Worm (Caenorhabditis elegans) whole organism, L1 larva: ENCODE data around the gene C25F9.6.

Experiments used
- C16A3.4 ChIP-seq: fragments of 150-350 bp; optimal IDR thresholded peaks from 2 replicates; lab custom pipeline; 2014; ENCODE audit warnings: missing biosample characterization, missing genetic modification characterization
- F16B12.6 ChIP-seq: fragments of 150-350 bp; optimal IDR thresholded peaks from 2 replicates; lab custom pipeline; 2014; ENCODE audit warnings: missing biosample characterization, missing genetic modification characterization
- Y116A8C.19 ChIP-seq: sonication (generic microtip); optimal IDR thresholded peaks from 2 replicates; lab custom pipeline; 2016; ENCODE audit warnings: missing compliant biosample characterization, missing genetic modification characterization, borderline replicate concordance
- aha-1 ChIP-seq: fragments of 150-350 bp; optimal IDR thresholded peaks from 2 replicates; lab custom pipeline; 2014; ENCODE audit warnings: missing biosample characterization, missing genetic modification characterization
- aly-2 ChIP-seq: fragments of 150-350 bp; optimal IDR thresholded peaks from 2 replicates; lab custom pipeline; 2014; ENCODE audit warnings: missing biosample characterization, missing genetic modification characterization
- ama-1 ChIP-seq: fragments of 150-350 bp; optimal IDR thresholded peaks from 2 replicates; lab custom pipeline; 2014
- blmp-1 ChIP-seq: fragments of 150-350 bp; optimal IDR thresholded peaks from 2 replicates; lab custom pipeline; 2014; ENCODE audit warnings: missing biosample characterization, missing genetic modification characterization
- ceh-63 ChIP-seq: fragments of 200-800 bp; sonication (Bioruptor generic); optimal IDR thresholded peaks from 2 replicates; lab custom pipeline; 2018; ENCODE audit warnings: mild to moderate bottlenecking, missing genetic modification characterization, missing compliant biosample characterization
- ceh-8 ChIP-seq: fragments of 200-800 bp; sonication (Bioruptor generic); optimal IDR thresholded peaks from 2 replicates; lab custom pipeline; 2018; ENCODE audit warnings: mild to moderate bottlenecking, missing genetic modification characterization, moderate library complexity, missing compliant biosample characterization
- ceh-88 ChIP-seq: fragments of 200-800 bp; sonication (Bioruptor generic); IDR thresholded peaks from 2 replicates; pipeline ENCODE4 v1.3.6; 2022; ENCODE audit warnings: missing genetic modification characterization, missing compliant biosample characterization
- ces-1 ChIP-seq: fragments of 150-350 bp; optimal IDR thresholded peaks from 2 replicates; lab custom pipeline; 2014; ENCODE audit warnings: missing biosample characterization, missing genetic modification reagents, missing genetic modification characterization
- dsc-1 ChIP-seq: sonication (generic microtip); optimal IDR thresholded peaks from 2 replicates; lab custom pipeline; 2016; ENCODE audit warnings: mild to moderate bottlenecking, missing genetic modification characterization, missing compliant biosample characterization
- efl-1 ChIP-seq, 4 experiments: fragments of 150-350 bp; optimal IDR thresholded peaks in 3 of 4; peaks in 1 of 4; 1 replicate in 1 of 4; 2 replicates in 3 of 4; lab custom pipeline; 2014; ENCODE audit warnings: missing biosample characterization in 2 of 4, missing genetic modification characterization in 2 of 4, missing genetic modification reagents in 2 of 4
- efl-3 ChIP-seq: fragments of 200-800 bp; sonication (Bioruptor generic); optimal IDR thresholded peaks from 2 replicates; lab custom pipeline; 2018; ENCODE audit warnings: mild to moderate bottlenecking, missing genetic modification characterization, missing compliant biosample characterization
- egl-13 ChIP-seq: sonication (generic microtip); optimal IDR thresholded peaks from 2 replicates; lab custom pipeline; 2016; ENCODE audit warnings: missing genotype, missing genetic modification reagents, missing genetic modification characterization, missing compliant biosample characterization
- fos-1 ChIP-seq: fragments of 150-350 bp; optimal IDR thresholded peaks from 2 replicates; lab custom pipeline; 2014; ENCODE audit warnings: missing biosample characterization, missing genetic modification characterization
- grh-1 ChIP-seq: fragments of 200-800 bp; sonication (Bioruptor generic); IDR thresholded peaks from 2 replicates; pipeline ENCODE4 v1.3.6; 2022; ENCODE audit warnings: missing genetic modification reagents, missing genetic modification characterization, missing compliant biosample characterization
- hpl-2 ChIP-seq: fragments of 150-350 bp; optimal IDR thresholded peaks from 2 replicates; lab custom pipeline; 2014; ENCODE audit warnings: missing biosample characterization, missing genetic modification reagents, missing genetic modification characterization
- irx-1 ChIP-seq: sonication (generic microtip); optimal IDR thresholded peaks from 2 replicates; lab custom pipeline; 2016; ENCODE audit warnings: missing genetic modification characterization, missing compliant biosample characterization
- lin-14 ChIP-seq: fragments of 200-800 bp; sonication (Bioruptor generic); optimal IDR thresholded peaks from 2 replicates; lab custom pipeline; 2018; ENCODE audit warnings: mild to moderate bottlenecking, missing genetic modification characterization, moderate library complexity, missing compliant biosample characterization
- lin-15B ChIP-seq: fragments of 150-350 bp; sonication (generic microtip); optimal IDR thresholded peaks from 3 replicates; lab custom pipeline; 2014; ENCODE audit warnings: missing biosample characterization, missing genetic modification characterization
- lsy-2 ChIP-seq, 2 experiments: fragments of 150-350 bp; optimal IDR thresholded peaks; 2 replicates each; lab custom pipeline; 2014; ENCODE audit warnings: missing biosample characterization in 2 of 2, missing genetic modification characterization in 2 of 2
- mab-9 ChIP-seq: fragments of 200-800 bp; sonication (Bioruptor generic); IDR thresholded peaks from 2 replicates; pipeline ENCODE4 v1.3.6; 2022; ENCODE audit warnings: missing genetic modification reagents, missing genetic modification characterization, missing compliant biosample characterization
- mdl-1 ChIP-seq, 2 experiments: fragments of 150-350 bp; optimal IDR thresholded peaks; 2 replicates each; lab custom pipeline; 2014 to 2017; ENCODE audit warnings: missing biosample characterization in 2 of 2, missing genetic modification characterization in 2 of 2, inconsistent platforms in 1 of 2
- mef-2 ChIP-seq: fragments of 150-350 bp; optimal IDR thresholded peaks from 2 replicates; lab custom pipeline; 2014; ENCODE audit warnings: missing biosample characterization, missing genetic modification characterization
- nhr-11 ChIP-seq: fragments of 150-350 bp; optimal IDR thresholded peaks from 2 replicates; lab custom pipeline; 2014; ENCODE audit warnings: missing biosample characterization, missing genetic modification characterization
- nhr-19 ChIP-seq: fragments of 200-800 bp; sonication (Bioruptor generic); conservative IDR thresholded peaks from 2 replicates; pipeline ENCODE4 v1.3.6; 2022; ENCODE audit warnings: missing genetic modification characterization, missing compliant biosample characterization
- nhr-20 ChIP-seq: sonication (generic microtip); optimal IDR thresholded peaks from 2 replicates; lab custom pipeline; 2016; ENCODE audit warnings: mild to moderate bottlenecking, missing genetic modification characterization, missing compliant biosample characterization
- nhr-28 ChIP-seq: fragments of 150-350 bp; optimal IDR thresholded peaks from 2 replicates; lab custom pipeline; 2014; ENCODE audit warnings: missing biosample characterization, missing genetic modification characterization
- nhr-47 ChIP-seq: sonication (generic microtip); optimal IDR thresholded peaks from 2 replicates; lab custom pipeline; 2016; ENCODE audit warnings: mild to moderate bottlenecking, missing genetic modification characterization, moderate library complexity, missing compliant biosample characterization
- nhr-71 ChIP-seq: sonication (generic microtip); optimal IDR thresholded peaks from 2 replicates; lab custom pipeline; 2016; ENCODE audit warnings: mild to moderate bottlenecking, missing genetic modification characterization, moderate library complexity, missing compliant biosample characterization
- nhr-77 ChIP-seq: fragments of 150-350 bp; optimal IDR thresholded peaks from 2 replicates; lab custom pipeline; 2014; ENCODE audit warnings: missing biosample characterization, missing genetic modification characterization
- nhr-85 ChIP-seq: sonication (generic microtip); peaks from one replicate; lab custom pipeline; 2016; ENCODE audit warnings: missing genetic modification characterization, inconsistent platforms, missing compliant biosample characterization
- nhr-90 ChIP-seq: sonication (generic microtip); optimal IDR thresholded peaks from 2 replicates; lab custom pipeline; 2016; ENCODE audit warnings: mild to moderate bottlenecking, missing genetic modification characterization, missing compliant biosample characterization; ENCODE audit not compliant: poor library complexity
- pag-3 ChIP-seq: sonication (generic microtip); optimal IDR thresholded peaks from 2 replicates; lab custom pipeline; 2017; ENCODE audit warnings: missing genetic modification characterization, mild to moderate bottlenecking, missing compliant biosample characterization, antibody characterized with exemption, borderline replicate concordance; ENCODE audit not compliant: insufficient read depth
- pax-3 ChIP-seq: fragments of 200-800 bp; sonication (Bioruptor generic); optimal IDR thresholded peaks from 2 replicates; lab custom pipeline; 2018; ENCODE audit warnings: mild to moderate bottlenecking, missing genetic modification characterization, moderate library complexity, missing compliant biosample characterization
- rnt-1 ChIP-seq: sonication (generic microtip); optimal IDR thresholded peaks from 2 replicates; lab custom pipeline; 2016; ENCODE audit warnings: mild to moderate bottlenecking, missing genetic modification characterization, moderate library complexity, missing compliant biosample characterization
- snpc-4 ChIP-seq: fragments of 150-350 bp; optimal IDR thresholded peaks from 2 replicates; lab custom pipeline; 2014; ENCODE audit warnings: missing biosample characterization, missing genetic modification characterization
- snu-23 ChIP-seq: sonication (generic microtip); optimal IDR thresholded peaks from 2 replicates; lab custom pipeline; 2016; ENCODE audit warnings: missing genetic modification characterization, missing compliant biosample characterization
- sox-4 ChIP-seq: sonication (generic microtip); optimal IDR thresholded peaks from 2 replicates; lab custom pipeline; 2016; ENCODE audit warnings: missing genetic modification characterization, missing compliant biosample characterization
- sup-37 ChIP-seq: fragments of 200-800 bp; sonication (Bioruptor generic); optimal IDR thresholded peaks from 2 replicates; lab custom pipeline; 2018; ENCODE audit warnings: mild to moderate bottlenecking, missing genetic modification characterization, missing compliant biosample characterization
- swsn-7 ChIP-seq: sonication (generic microtip); optimal IDR thresholded peaks from 2 replicates; lab custom pipeline; 2016; ENCODE audit warnings: missing genetic modification characterization, missing compliant biosample characterization
- unc-30 ChIP-seq: sonication (generic microtip); optimal IDR thresholded peaks from 2 replicates; lab custom pipeline; 2017; ENCODE audit warnings: missing biosample characterization, missing genetic modification characterization
- unc-86 ChIP-seq: sonication (generic microtip); optimal IDR thresholded peaks from 2 replicates; lab custom pipeline; 2016; ENCODE audit warnings: missing genetic modification characterization, missing compliant biosample characterization
- vab-15 ChIP-seq: sonication (generic microtip); optimal IDR thresholded peaks from 2 replicates; lab custom pipeline; 2017; ENCODE audit warnings: missing genotype, mild to moderate bottlenecking, missing genetic modification characterization, missing compliant biosample characterization
- zip-4 ChIP-seq: fragments of 200-800 bp; sonication (Bioruptor generic); optimal IDR thresholded peaks from 2 replicates; lab custom pipeline; 2018; ENCODE audit warnings: mild to moderate bottlenecking, missing genetic modification characterization, moderate library complexity, missing compliant biosample characterization

C25F9.6 gene

ce11 chrV:19429605-19430004, 24.5 kb upstream of the C25F9.6 start:
- peak; percentile 45; the same call in 1 of the 2 replicates for TF ChIP-seq grh-1 (GFP tag; lab: Robert Waterston, UW)
- TF ChIP-seq sox-4 (tag; lab: Kevin White, UChicago): no peak
- peak; percentile 95 for TF ChIP-seq nhr-85 (tag; lab: Kevin White, UChicago)
- peak; percentile 61 for TF ChIP-seq nhr-20 (tag; lab: Kevin White, UChicago)
- peak; percentile 73 for TF ChIP-seq lin-14
- TF ChIP-seq mab-9 (GFP tag; lab: Robert Waterston, UW): no peak
- TF ChIP-seq rnt-1 (tag; lab: Kevin White, UChicago): peak; percentile 38
- no peak for TF ChIP-seq vab-15 (tag; lab: Kevin White, UChicago)
- TF ChIP-seq nhr-19 (GFP tag; lab: Robert Waterston, UW): peak; percentile 29; the same call in 1 of the 2 replicates
- TF ChIP-seq nhr-28: no peak
- no peak for TF ChIP-seq efl-3
- TF ChIP-seq ceh-63: no peak
- TF ChIP-seq nhr-71 (tag; lab: Kevin White, UChicago): peak; percentile 36
- TF ChIP-seq zip-4 (GFP tag; lab: Kevin White, UChicago): peak; percentile 19
- TF ChIP-seq unc-86: no peak
- TF ChIP-seq lsy-2 (tag; optimal IDR thresholded peaks at IDR 0.05; lab: Kevin White, UChicago): peak; percentile 13 to 15
- TF ChIP-seq snu-23 (GFP tag; lab: Kevin White, UChicago): peak; percentile 21

- TF ChIP-seq sup-37 (GFP tag; lab: Kevin White, UChicago): peak; percentile 17
- no peak for TF ChIP-seq aha-1 (tag; lab: Kevin White, UChicago)
- peak; percentile 56 for TF ChIP-seq snu-23 (GFP tag; lab: Kevin White, UChicago)
- TF ChIP-seq nhr-20 (tag; lab: Kevin White, UChicago): peak; percentile 74
- peak; percentile 57 for TF ChIP-seq blmp-1 (tag; lab: Kevin White, UChicago)
- TF ChIP-seq Y116A8C.19 (tag; lab: Kevin White, UChicago): no peak
- peak; percentile 76 for TF ChIP-seq nhr-85 (tag; lab: Kevin White, UChicago)
- TF ChIP-seq lin-14: peak; percentile 73
- TF ChIP-seq nhr-90: peak; percentile 28
- peak; percentile 54 for TF ChIP-seq nhr-71 (tag; lab: Kevin White, UChicago)
- TF ChIP-seq ceh-88 (GFP tag; lab: Robert Waterston, UW): no peak
- TF ChIP-seq lsy-2 (tag; optimal IDR thresholded peaks at IDR 0.05; lab: Kevin White, UChicago): peak in 1 of 2 experiments; percentile 18
- no peak for TF ChIP-seq mdl-1 (tag; optimal IDR thresholded peaks at IDR 0.05; lab: Kevin White, UChicago)
- no peak for TF ChIP-seq ama-1 (lab: Kevin White, UChicago)
- peak; percentile 17 for TF ChIP-seq nhr-47
- no peak for TF ChIP-seq snpc-4 (tag; lab: Kevin White, UChicago)
- TF ChIP-seq, all 84 proteins: peak for 10
Observed at ce11 chrV:19428936-19429335, 23.8 kb upstream of the C25F9.6 start.

- TF ChIP-seq dsc-1 (tag; lab: Kevin White, UChicago): no peak
- no peak for TF ChIP-seq unc-86
- TF ChIP-seq lsy-2 (tag; optimal IDR thresholded peaks at IDR 0.05; lab: Kevin White, UChicago): no peak
- TF ChIP-seq ceh-8 (GFP tag; lab: Kevin White, UChicago): no peak
- TF ChIP-seq mef-2 (tag; lab: Kevin White, UChicago): no peak
- no peak for TF ChIP-seq efl-1 (optimal IDR thresholded peaks at IDR 0.05; lab: Kevin White, UChicago)
- TF ChIP-seq efl-1 (GFP tag; optimal IDR thresholded peaks at IDR 0.05 in 1 of 2; lab: Kevin White, UChicago): no peak
- TF ChIP-seq nhr-85 (tag; lab: Kevin White, UChicago): peak; percentile 88
- TF ChIP-seq nhr-71 (tag; lab: Kevin White, UChicago): peak; percentile 24
- TF ChIP-seq nhr-11: no peak
- no peak for TF ChIP-seq F16B12.6
- no peak for TF ChIP-seq egl-13 (tag; lab: Kevin White, UChicago)
- TF ChIP-seq unc-30: no peak
- no peak for TF ChIP-seq aly-2 (tag; lab: Kevin White, UChicago)
- no peak for TF ChIP-seq fos-1 (tag; lab: Kevin White, UChicago)
- TF ChIP-seq hpl-2 (GFP tag; lab: Kevin White, UChicago): no peak
- TF ChIP-seq aha-1 (tag; lab: Kevin White, UChicago): no peak
- no peak for TF ChIP-seq pax-3 (tag; lab: Kevin White, UChicago)
- no peak for TF ChIP-seq pag-3 (tag; lab: Kevin White, UChicago)
- TF ChIP-seq sox-4 (tag; lab: Kevin White, UChicago): no peak
- peak; percentile 61 for TF ChIP-seq lin-14
- no peak for TF ChIP-seq swsn-7 (tag; lab: Kevin White, UChicago)
- TF ChIP-seq lin-15B (tag; lab: Kevin White, UChicago): no peak
- peak; percentile 55 for TF ChIP-seq snu-23 (GFP tag; lab: Kevin White, UChicago)
- peak; percentile 60 for TF ChIP-seq nhr-20 (tag; lab: Kevin White, UChicago)
- TF ChIP-seq nhr-77 (tag; lab: Kevin White, UChicago): no peak
- no peak for TF ChIP-seq irx-1 (tag; lab: Kevin White, UChicago)
- no peak for TF ChIP-seq grh-1 (GFP tag; lab: Robert Waterston, UW)
- no peak for TF ChIP-seq C16A3.4 (tag; lab: Kevin White, UChicago)
- no peak for TF ChIP-seq ces-1 (GFP tag; lab: Kevin White, UChicago)
- no peak for TF ChIP-seq rnt-1 (tag; lab: Kevin White, UChicago)
- peak; percentile 20 for TF ChIP-seq blmp-1 (tag; lab: Kevin White, UChicago)
- TF ChIP-seq nhr-90: peak; percentile 12
Observed at ce11 chrV:19428097-19428496, 23.0 kb upstream of the C25F9.6 start.
